Worm (Caenorhabditis elegans): ENCODE data around the gene Y6E2A.10.

- TF ChIP-seq daf-12 (tag; optimal IDR thresholded peaks at IDR 0.05) (no peak), mdl-1 (tag; optimal IDR thresholded peaks at IDR 0.05) (no peak), ama-1 (optimal IDR thresholded peaks at IDR 0.05) (no peak), elt-3 (tag; optimal IDR thresholded peaks at IDR 0.05) (no peak), egl-27 (tag; optimal IDR thresholded peaks at IDR 0.05) (no peak), pqm-1 (tag; optimal IDR thresholded peaks at IDR 0.05) (no peak), nfya-1 (tag; optimal IDR thresholded peaks at IDR 0.05; ENCODE audit: insufficient read depth) (no peak), nhr-25 (tag; optimal IDR thresholded peaks at IDR 0.05) (no peak)
Observed at ce11 chrV:15735720-15736119, 5.4 kb upstream of the Y6E2A.10 start, which contains the start of gene str-27.

Measured in whole organism, L3 larva.